Fruit fly (Drosophila melanogaster): Measurements from ENCODE around the gene CG7102.

The CG7102 gene

DNA sequence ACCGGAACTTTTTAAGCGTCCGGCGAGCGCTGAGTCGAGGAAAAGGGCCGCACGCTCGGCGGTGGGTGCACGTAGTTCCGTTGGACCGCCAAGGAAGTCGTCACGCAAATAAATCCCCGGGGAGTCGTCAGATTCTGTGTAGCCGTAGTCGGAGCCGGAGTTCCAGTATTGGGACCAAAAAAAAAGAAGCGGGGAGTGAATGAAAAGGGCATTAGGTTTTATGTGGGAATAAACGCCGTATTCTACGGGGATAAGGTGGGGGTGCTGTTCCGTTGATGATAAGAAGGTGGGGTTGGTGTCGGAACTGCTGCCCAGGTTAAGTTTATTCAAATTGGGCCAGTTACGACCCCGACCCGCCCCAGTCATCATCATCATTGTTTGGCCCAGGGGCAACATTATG lies 36.9 kb downstream of the CG7102 start:
- TF ChIP-seq dysf (GFP tag; IDR thresholded peaks at IDR 0.05) (no peak), CG6689 (GFP tag; IDR thresholded peaks at IDR 0.05) (no peak), fd102C (GFP tag; optimal IDR thresholded peaks at IDR 0.05) (no peak), CG13894 (tag; optimal IDR thresholded peaks at IDR 0.05) (peak; percentile 41), CG12155 (GFP tag; optimal IDR thresholded peaks at IDR 0.05) (no peak), Med (GFP tag) (peak; percentile 61), Hey (tag; optimal IDR thresholded peaks at IDR 0.05) (peak; percentile 49), croc (GFP tag; conservative IDR thresholded peaks at IDR 0.05) (no peak), dati (GFP tag; IDR thresholded peaks at IDR 0.05) (no peak), Xrp1 (GFP tag; IDR thresholded peaks at IDR 0.05) (no peak), abd-A (tag; optimal IDR thresholded peaks at IDR 0.05) (peak; percentile 94), CG6272 (GFP tag; IDR thresholded peaks at IDR 0.05) (no peak), tap (tag; optimal IDR thresholded peaks at IDR 0.05) (no peak), CG7963 (GFP tag; IDR thresholded peaks at IDR 0.05; ENCODE audit: partially characterized antibody) (no peak)

DNA sequence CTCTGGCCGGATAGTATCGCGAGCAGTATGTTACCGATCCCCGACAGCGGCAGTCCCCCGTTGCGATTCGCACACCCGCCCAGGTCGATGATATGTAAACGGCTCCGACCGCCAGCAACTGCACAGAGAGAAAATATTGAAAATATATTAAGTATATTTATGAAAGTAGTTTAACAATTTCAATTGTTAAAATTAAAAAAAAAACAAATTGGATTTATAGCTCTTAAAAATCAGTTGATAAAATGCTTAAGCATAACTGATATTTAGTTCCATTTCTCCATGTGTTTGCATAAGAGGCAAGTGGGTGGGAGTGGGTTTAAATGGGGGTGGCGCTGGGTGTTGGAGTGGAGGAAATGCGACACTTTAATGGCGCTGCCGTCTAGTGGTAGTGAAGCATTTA lies 37.8 kb downstream of the CG7102 start:
- TF ChIP-seq CG10979 (tag; optimal IDR thresholded peaks at IDR 0.05): peak; percentile 24
- peak; percentile 58 for TF ChIP-seq CG2678 (tag; optimal IDR thresholded peaks at IDR 0.05)
- peak; percentile 34 for TF ChIP-seq unpg (GFP tag; optimal IDR thresholded peaks at IDR 0.05)
- TF ChIP-seq esg (GFP tag; conservative IDR thresholded peaks at IDR 0.05): peak; percentile 31
- peak; percentile 23 for TF ChIP-seq CG15269 (tag; optimal IDR thresholded peaks at IDR 0.05)
- TF ChIP-seq CTCF (GFP tag; optimal IDR thresholded peaks at IDR 0.05): no peak
- TF ChIP-seq zen2 (GFP tag; IDR thresholded peaks at IDR 0.05; ENCODE audit: partially characterized antibody): no peak
- TF ChIP-seq vfl (GFP tag; optimal IDR thresholded peaks at IDR 0.05): no peak
- TF ChIP-seq sqz (GFP tag; optimal IDR thresholded peaks at IDR 0.05): no peak
- peak; percentile 58 for TF ChIP-seq Med (GFP tag)
- no peak for TF ChIP-seq peb (GFP tag; IDR thresholded peaks at IDR 0.05)
- TF ChIP-seq Abd-B (GFP tag; optimal IDR thresholded peaks at IDR 0.05): no peak
- TF ChIP-seq H15 (GFP tag; IDR thresholded peaks at IDR 0.05): no peak
- TF ChIP-seq Dfd (GFP tag; optimal IDR thresholded peaks at IDR 0.05): no peak
- no peak for TF ChIP-seq Gug (GFP tag; IDR thresholded peaks at IDR 0.05)
- no peak for TF ChIP-seq Dp (GFP tag; optimal IDR thresholded peaks at IDR 0.05)
- no peak for TF ChIP-seq CG17361 (GFP tag; IDR thresholded peaks at IDR 0.05)
- TF ChIP-seq Dip2 (GFP tag; IDR thresholded peaks at IDR 0.05): no peak
- no peak for TF ChIP-seq CG4360 (GFP tag; IDR thresholded peaks at IDR 0.05)
- TF ChIP-seq Doc2 (GFP tag; IDR thresholded peaks at IDR 0.05): no peak
- TF ChIP-seq CG11398 (GFP tag; optimal IDR thresholded peaks at IDR 0.05): no peak
- no peak for TF ChIP-seq CG6791 (GFP tag; IDR thresholded peaks at IDR 0.05; ENCODE audit: partially characterized antibody)
- TF ChIP-seq gfzf (GFP tag; optimal IDR thresholded peaks at IDR 0.05): no peak
- TF ChIP-seq sima (GFP tag; optimal IDR thresholded peaks at IDR 0.05): no peak
- TF ChIP-seq CG13894 (tag; optimal IDR thresholded peaks at IDR 0.05): no peak
- no peak for TF ChIP-seq CG3281 (GFP tag; optimal IDR thresholded peaks at IDR 0.05)
- peak; percentile 4 for TF ChIP-seq phol (tag; optimal IDR thresholded peaks at IDR 0.05)
- no peak for TF ChIP-seq chif (GFP tag; optimal IDR thresholded peaks at IDR 0.05)
- no peak for TF ChIP-seq CG10565 (GFP tag; optimal IDR thresholded peaks at IDR 0.05)
- TF ChIP-seq Dref (GFP tag; IDR thresholded peaks at IDR 0.05): no peak
- peak; percentile 27; the same call in 1 of the 2 replicates for TF ChIP-seq CG9215 (GFP tag; IDR thresholded peaks at IDR 0.05)
- TF ChIP-seq lmd (GFP tag; IDR thresholded peaks at IDR 0.05): no peak
- TF ChIP-seq CG7928 (GFP tag; optimal IDR thresholded peaks at IDR 0.05): no peak
- TF ChIP-seq emc (GFP tag; optimal IDR thresholded peaks at IDR 0.05): no peak
- TF ChIP-seq E2f1 (GFP tag; IDR thresholded peaks at IDR 0.05): no peak
- TF ChIP-seq Meics (GFP tag; optimal IDR thresholded peaks at IDR 0.05): peak; percentile 11
- no peak for TF ChIP-seq Chrac-16 (GFP tag; optimal IDR thresholded peaks at IDR 0.05)
- no peak for TF ChIP-seq NfI (GFP tag; optimal IDR thresholded peaks at IDR 0.05)
- TF ChIP-seq CG1024 (GFP tag; IDR thresholded peaks at IDR 0.05): no peak
- no peak for TF ChIP-seq CG7963 (GFP tag; IDR thresholded peaks at IDR 0.05; ENCODE audit: partially characterized antibody)
